Worm (Caenorhabditis elegans) whole organism, L4 larva: ENCODE results near the gene Y57G11C.1142.

Experiments used
- D1046.2 ChIP-seq: fragments of 200-800 bp; sonication (Bioruptor generic); IDR thresholded peaks from 2 replicates; pipeline ENCODE4 v1.3.6; 2022; ENCODE audit warnings: missing genetic modification characterization, missing compliant biosample characterization
- nhr-77 ChIP-seq: fragments of 150-350 bp; optimal IDR thresholded peaks from 2 replicates; lab custom pipeline; 2014; ENCODE audit warnings: missing biosample characterization, missing genetic modification characterization
- unc-39 ChIP-seq: sonication (generic microtip); optimal IDR thresholded peaks from 2 replicates; lab custom pipeline; 2017; ENCODE audit warnings: missing biosample characterization, missing genetic modification characterization
- ztf-11 ChIP-seq: fragments of 150-350 bp; optimal IDR thresholded peaks from 2 replicates; lab custom pipeline; 2014; ENCODE audit warnings: missing biosample characterization, missing genetic modification characterization

DNA sequence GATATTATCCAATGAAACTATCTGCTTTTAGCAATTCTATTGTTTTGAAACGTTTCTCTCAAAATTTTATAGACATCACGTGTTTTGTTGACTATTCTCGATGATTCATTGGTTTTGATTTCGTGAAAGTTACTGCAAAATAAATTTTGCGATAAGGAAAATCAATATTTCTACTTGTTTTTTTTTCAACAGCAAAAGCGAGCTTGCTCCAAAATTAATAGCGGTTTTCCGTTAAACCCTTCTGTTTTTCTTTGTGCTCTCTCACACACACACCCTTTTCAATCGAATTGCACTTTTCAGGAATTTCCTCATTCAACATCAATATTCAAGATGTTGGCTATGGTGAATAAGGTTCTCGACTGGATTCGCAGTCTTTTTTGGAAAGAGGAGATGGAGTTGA, 4.6 kb upstream of the Y57G11C.1142 start, which contains the start of gene arl-8:
- no peak for TF ChIP-seq ztf-11 (tag; lab: Kevin White, UChicago)
- no peak for TF ChIP-seq nhr-77 (tag; lab: Kevin White, UChicago)
- TF ChIP-seq unc-39 (tag; lab: Kevin White, UChicago): no peak
- TF ChIP-seq D1046.2: no peak
